Worm (Caenorhabditis elegans): Measurements from ENCODE around the gene dhs-15.

ce11 chrV:2800676-2801075, 31.0 kb upstream of the dhs-15 start:
- TF ChIP-seq him-1 (tag; optimal IDR thresholded peaks at IDR 0.05): no peak
- no peak for TF ChIP-seq dao-5 (tag; optimal IDR thresholded peaks at IDR 0.05)

Measured in whole organism, L4/young adult.